Worm (Caenorhabditis elegans) whole organism, L4/young adult: ENCODE data around the gene srg-24.

Experiments
- W03F9.2 ChIP-seq: fragments of 150-350 bp; optimal IDR thresholded peaks from 2 replicates; lab custom pipeline; 2014; ENCODE audit warnings: missing biosample characterization, missing genetic modification characterization
- him-1 ChIP-seq: sonication (generic microtip); optimal IDR thresholded peaks from 2 replicates; lab custom pipeline; 2016; ENCODE audit warnings: missing genotype, missing genetic modification reagents, missing genetic modification characterization, missing compliant biosample characterization

ce11 chrII:3096857-3097256 lies 3.6 kb downstream of the srg-24 start, which contains the start of gene Y25C1A.14:
- TF ChIP-seq W03F9.2 (tag; lab: Kevin White, UChicago), result no peak
- no peak for TF ChIP-seq him-1 (tag; lab: Kevin White, UChicago)
